Fruit fly (Drosophila melanogaster) whole organism, embryonic: Measurements from ENCODE around the gene LpR1.

Experiments
- Aef1 ChIP-seq: fragments of 200-800 bp; sonication (Bioruptor generic); IDR thresholded peaks from 3 replicates; pipeline ENCODE4 v1.3.6; 2022; ENCODE audit warnings: missing biosample characterization, missing genetic modification characterization
- CG10274 ChIP-seq: fragments of 200-800 bp; sonication (Bioruptor generic); optimal IDR thresholded peaks from 3 replicates; lab custom pipeline; 2017; ENCODE audit warnings: missing biosample characterization, mild to moderate bottlenecking, missing genetic modification characterization
- CG10654 ChIP-seq: fragments of 200-800 bp; sonication (Bioruptor generic); optimal IDR thresholded peaks from 2 replicates; lab custom pipeline; 2016; ENCODE audit warnings: missing biosample characterization, missing genetic modification characterization
- CG32767 ChIP-seq: fragments of 200-800 bp; sonication (Bioruptor generic); IDR thresholded peaks from 2 replicates; pipeline ENCODE4 v1.3.6; 2022; ENCODE audit warnings: missing biosample characterization, missing genetic modification characterization
- CG6683 ChIP-seq: fragments of 200-800 bp; sonication (Bioruptor generic); optimal IDR thresholded peaks from 2 replicates; lab custom pipeline; 2017; ENCODE audit warnings: missing biosample characterization, mild to moderate bottlenecking, missing genetic modification characterization, missing genetic modification reagents
- CG9609 ChIP-seq: fragments of 200-800 bp; sonication (Bioruptor generic); optimal IDR thresholded peaks from 3 replicates; lab custom pipeline; 2016; ENCODE audit warnings: missing biosample characterization, missing genetic modification characterization
- CTCF ChIP-seq: fragments of 200-800 bp; sonication (Bioruptor generic); optimal IDR thresholded peaks from 2 replicates; lab custom pipeline; 2017; ENCODE audit warnings: missing biosample characterization, mild to moderate bottlenecking, missing genetic modification characterization, moderate library complexity
- Fer1 ChIP-seq: fragments of 200-800 bp; sonication (Bioruptor generic); optimal IDR thresholded peaks from 2 replicates; lab custom pipeline; 2017; ENCODE audit warnings: missing biosample characterization, mild to moderate bottlenecking, missing genetic modification characterization
- Hr39 ChIP-seq: fragments of >200 bp; optimal IDR thresholded peaks from 2 replicates; lab custom pipeline; 2017
- Max ChIP-seq: fragments of 200-800 bp; sonication (Bioruptor generic); optimal IDR thresholded peaks from 2 replicates; lab custom pipeline; 2016; ENCODE audit warnings: missing biosample characterization, mild to moderate bottlenecking, missing genetic modification characterization
- slp2 ChIP-seq: fragments of 200-800 bp; sonication (Bioruptor generic); optimal IDR thresholded peaks from 2 replicates; lab custom pipeline; 2016; ENCODE audit warnings: missing biosample characterization, missing genetic modification characterization
- sqz ChIP-seq: fragments of 200-800 bp; sonication (Bioruptor generic); optimal IDR thresholded peaks from 3 replicates; lab custom pipeline; 2018; ENCODE audit warnings: missing biosample characterization, mild to moderate bottlenecking, missing genetic modification characterization
- stwl ChIP-seq: fragments of 200-800 bp; sonication (Bioruptor generic); optimal IDR thresholded peaks from 3 replicates; lab custom pipeline; 2018; ENCODE audit warnings: missing biosample characterization, mild to moderate bottlenecking, missing genetic modification characterization, moderate library complexity

DNA sequence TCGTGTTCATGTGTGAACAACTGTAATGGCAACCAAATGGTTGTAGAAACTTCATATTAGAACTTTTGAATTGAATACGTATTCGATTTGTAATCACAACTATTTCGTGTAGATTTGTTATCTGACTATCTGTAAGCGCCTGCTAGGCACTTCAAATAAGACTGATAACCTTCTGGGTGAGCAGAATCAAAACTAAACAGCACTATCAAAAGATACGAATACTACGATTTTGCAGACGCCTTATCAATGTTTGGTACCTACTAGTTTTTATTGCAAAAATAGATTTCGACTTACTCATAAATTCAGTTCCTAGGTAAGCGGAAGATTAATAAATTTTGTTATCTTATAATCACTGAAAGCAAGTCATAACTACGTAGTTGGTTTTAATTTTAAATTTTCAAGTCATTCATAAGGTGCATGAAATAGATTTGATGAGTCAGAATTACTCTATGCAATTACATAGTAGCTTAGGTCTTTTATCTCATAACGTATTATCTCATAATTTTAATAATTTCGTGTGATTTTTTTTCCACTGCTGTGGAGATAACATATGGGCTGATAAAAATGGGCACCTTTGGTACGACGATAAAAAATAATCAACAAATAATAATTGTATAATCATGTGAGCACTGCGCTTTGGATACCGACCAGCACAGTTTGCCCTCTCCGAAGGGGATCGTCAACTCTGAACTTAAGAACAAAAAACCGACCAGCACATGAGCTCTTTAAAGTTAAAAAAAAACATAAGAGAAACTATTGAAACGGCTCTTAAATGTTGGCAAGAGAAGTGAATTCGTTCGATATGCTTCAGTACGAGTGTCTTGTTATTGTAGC is 27.7 kb downstream of the LpR1 start:
- TF ChIP-seq CG10654 (GFP tag; lab: Kevin White, UChicago) (no peak), Fer1 (GFP tag; lab: Kevin White, UChicago) (no peak), CG9609 (GFP tag; lab: Kevin White, UChicago) (no peak), CG10274 (GFP tag; lab: Kevin White, UChicago) (no peak), Aef1 (GFP tag; lab: Robert Waterston, UW) (no peak), stwl (tag; lab: Kevin White, UChicago) (no peak), CG6683 (GFP tag; lab: Kevin White, UChicago) (no peak), slp2 (GFP tag; lab: Kevin White, UChicago) (no peak), CG32767 (no peak), sqz (GFP tag; lab: Kevin White, UChicago) (peak; percentile 47), Hr39 (lab: Kevin White, UChicago) (no peak), CTCF (GFP tag; lab: Kevin White, UChicago) (no peak), Max (GFP tag; lab: Kevin White, UChicago) (no peak)
